Fruit fly (Drosophila melanogaster): ENCODE data around the gene CG32984.

CG32984 gene

DNA sequence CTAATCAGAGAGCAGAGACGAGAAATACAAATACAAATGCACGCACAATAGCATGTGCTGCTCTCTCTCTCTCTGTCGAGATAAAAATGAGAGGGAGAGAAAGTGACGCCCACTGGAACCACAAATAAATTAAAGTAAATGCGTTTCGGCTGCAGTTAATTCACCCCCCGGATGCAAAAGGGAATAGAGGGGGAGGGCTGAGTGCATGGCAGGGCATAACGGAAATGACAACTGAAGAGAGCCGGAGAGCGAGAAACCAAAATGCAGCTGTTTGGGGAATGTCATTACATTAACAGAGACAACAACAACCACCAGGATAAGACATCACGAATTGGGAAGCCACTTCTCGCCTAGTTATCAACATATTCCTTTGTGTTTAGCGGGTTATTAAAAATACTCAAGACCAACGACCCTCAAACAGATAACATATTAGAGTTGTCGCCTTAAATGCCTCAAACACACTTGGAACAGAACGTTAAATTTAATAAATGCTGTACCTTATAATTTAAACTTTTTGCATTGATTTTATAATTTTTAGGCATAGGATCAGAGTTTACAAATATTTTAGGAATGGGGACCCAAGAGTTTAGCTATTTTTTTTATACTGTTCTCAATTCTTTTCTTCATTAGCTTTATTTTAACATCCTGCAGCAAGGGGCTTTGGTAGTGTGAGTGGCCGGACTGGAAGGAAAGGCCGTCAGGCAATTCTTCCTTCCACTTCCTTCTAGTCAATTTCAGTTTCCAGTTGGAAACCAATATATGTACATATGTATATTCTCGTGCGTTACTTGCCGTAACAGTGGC lies 14.6 kb upstream of the CG32984 start (continued):
- TF ChIP-seq lz (GFP tag; optimal IDR thresholded peaks at IDR 0.05) (peak; percentile 83), Met (GFP tag; optimal IDR thresholded peaks at IDR 0.05) (peak; percentile 86), Eip75B (GFP tag; optimal IDR thresholded peaks at IDR 0.05) (peak; percentile 62), dsx (GFP tag; optimal IDR thresholded peaks at IDR 0.05; ENCODE audit: poor library complexity, severe bottlenecking) (peak; percentile 21), Blimp-1 (GFP tag; optimal IDR thresholded peaks at IDR 0.05) (peak; percentile 85), eg (GFP tag; IDR thresholded peaks at IDR 0.05) (no peak), CG15336 (GFP tag; IDR thresholded peaks at IDR 0.05) (peak; percentile 18; the same call in 1 of the 2 replicates), Sox14 (GFP tag; optimal IDR thresholded peaks at IDR 0.05) (peak; percentile 78), CG11762 (GFP tag; optimal IDR thresholded peaks at IDR 0.05; ENCODE audit: insufficient read depth) (peak; percentile 37)

DNA sequence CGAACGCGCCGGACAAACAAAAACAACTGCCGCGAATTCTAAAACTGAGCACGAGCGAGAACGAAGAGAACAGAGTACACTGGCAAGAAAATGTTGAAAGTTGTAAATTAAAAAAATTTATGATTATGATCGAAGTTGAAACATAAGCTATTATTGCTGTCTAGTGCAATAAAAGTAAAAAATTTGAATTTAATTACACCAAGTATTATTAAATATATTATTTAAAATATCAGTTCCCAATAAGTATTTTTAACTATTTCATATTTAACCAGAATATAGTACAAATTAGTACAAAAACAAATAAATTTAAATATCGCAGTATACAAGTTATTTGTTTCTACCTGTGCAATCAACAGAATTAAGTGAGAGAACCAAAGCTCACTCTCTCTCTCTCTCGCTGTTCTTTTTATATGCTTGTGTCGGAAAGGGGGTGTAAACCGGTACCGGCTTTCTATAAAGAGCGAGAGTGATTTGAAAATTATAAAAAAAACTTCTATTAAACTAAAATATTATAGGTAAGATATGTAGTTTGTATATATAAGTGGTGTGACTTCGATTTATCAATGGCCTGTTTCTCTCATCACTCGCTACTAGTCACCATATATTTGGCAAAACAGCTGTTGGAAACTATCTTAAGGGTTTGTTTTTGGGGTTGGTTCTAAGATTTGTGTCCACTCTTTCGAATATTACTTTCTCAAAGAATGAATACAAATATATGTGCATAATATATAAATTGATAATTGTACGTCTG lies 13.4 kb upstream of the CG32984 start, which contains the start of gene C1GalTA:
TSS of gene C1GalTA (minus strand) at position 33 of the 751 bp plus-strand sequence.
- peak; percentile 95 for TF ChIP-seq Lpt (GFP tag; optimal IDR thresholded peaks at IDR 0.05)
- peak; percentile 99 for TF ChIP-seq CG8119 (GFP tag; IDR thresholded peaks at IDR 0.05)
- TF ChIP-seq Eip78C (GFP tag): peak; percentile 98
- TF ChIP-seq eg (GFP tag; IDR thresholded peaks at IDR 0.05): peak; percentile 97
- peak; percentile 77 to 98 for TF ChIP-seq salr (GFP tag; optimal IDR thresholded peaks at IDR 0.05)
- peak; percentile 98 for TF ChIP-seq CG15336 (GFP tag; IDR thresholded peaks at IDR 0.05)
- peak; percentile 71 for TF ChIP-seq Hr39 (GFP tag; optimal IDR thresholded peaks at IDR 0.05)
- peak; percentile 82 for TF ChIP-seq CG11902 (GFP tag; optimal IDR thresholded peaks at IDR 0.05)
- TF ChIP-seq dac (GFP tag; optimal IDR thresholded peaks at IDR 0.05): peak; percentile 81
- no peak for TF ChIP-seq Hr38 (GFP tag; optimal IDR thresholded peaks at IDR 0.05)
- TF ChIP-seq svp (GFP tag): peak; percentile 96
- TF ChIP-seq spab (GFP tag; optimal IDR thresholded peaks at IDR 0.05): peak; percentile 98
- peak; percentile 95 for TF ChIP-seq Blimp-1 (GFP tag; optimal IDR thresholded peaks at IDR 0.05)
- TF ChIP-seq esn (GFP tag; optimal IDR thresholded peaks at IDR 0.05): peak; percentile 96
- peak; percentile 85 for TF ChIP-seq Sox102F (GFP tag; optimal IDR thresholded peaks at IDR 0.05)
- peak; percentile 90 for TF ChIP-seq CG1621 (tag; optimal IDR thresholded peaks at IDR 0.05)
- TF ChIP-seq CG8319 (GFP tag; optimal IDR thresholded peaks at IDR 0.05): peak; percentile 87
- TF ChIP-seq Gug (GFP tag; IDR thresholded peaks at IDR 0.05): peak; percentile 96
- TF ChIP-seq CG9139 (GFP tag; optimal IDR thresholded peaks at IDR 0.05): peak; percentile 97
- TF ChIP-seq CG6163 (GFP tag; IDR thresholded peaks at IDR 0.05): peak; percentile 97
- peak; percentile 80 for TF ChIP-seq vri (GFP tag; optimal IDR thresholded peaks at IDR 0.05)
- peak; percentile 75 for TF ChIP-seq Ets21C (GFP tag; optimal IDR thresholded peaks at IDR 0.05)
- peak; percentile 86 for TF ChIP-seq Eip75B (GFP tag; optimal IDR thresholded peaks at IDR 0.05)
- TF ChIP-seq topi (GFP tag; optimal IDR thresholded peaks at IDR 0.05): peak; percentile 88
- peak; percentile 97 for TF ChIP-seq CG6808 (GFP tag; optimal IDR thresholded peaks at IDR 0.05)
- TF ChIP-seq achi (GFP tag; optimal IDR thresholded peaks at IDR 0.05): peak; percentile 97
- peak; percentile 97 for TF ChIP-seq CG3919 (GFP tag; optimal IDR thresholded peaks at IDR 0.05)
- peak; percentile 88 for TF ChIP-seq lz (GFP tag; optimal IDR thresholded peaks at IDR 0.05)
- peak; percentile 96 for TF ChIP-seq OdsH (GFP tag; optimal IDR thresholded peaks at IDR 0.05)
- TF ChIP-seq fd59A (GFP tag; optimal IDR thresholded peaks at IDR 0.05): peak; percentile 94
- peak; percentile 93 for TF ChIP-seq CG7368 (GFP tag; optimal IDR thresholded peaks at IDR 0.05)
- TF ChIP-seq CG3032 (tag; optimal IDR thresholded peaks at IDR 0.05): peak; percentile 100
- peak; percentile 86 for TF ChIP-seq Smox (GFP tag; optimal IDR thresholded peaks at IDR 0.05)
- TF ChIP-seq net (GFP tag; optimal IDR thresholded peaks at IDR 0.05): peak; percentile 92
- peak; percentile 98 for TF ChIP-seq CG8632 (GFP tag; optimal IDR thresholded peaks at IDR 0.05)
- TF ChIP-seq CG6854 (GFP tag; optimal IDR thresholded peaks at IDR 0.05): peak; percentile 94
- TF ChIP-seq fd85E (GFP tag; optimal IDR thresholded peaks at IDR 0.05): peak; percentile 77
- TF ChIP-seq CG4318 (GFP tag; optimal IDR thresholded peaks at IDR 0.05): peak; percentile 90
- TF ChIP-seq Met (GFP tag; optimal IDR thresholded peaks at IDR 0.05): peak; percentile 89
- peak; percentile 96 for TF ChIP-seq CG6792 (GFP tag; optimal IDR thresholded peaks at IDR 0.05)
- peak; percentile 89 for TF ChIP-seq cyc (GFP tag; optimal IDR thresholded peaks at IDR 0.05)
- peak; percentile 98 for TF ChIP-seq CG34406 (GFP tag; optimal IDR thresholded peaks at IDR 0.05)
- TF ChIP-seq Sox14 (GFP tag; optimal IDR thresholded peaks at IDR 0.05): peak; percentile 87
- TF ChIP-seq fkh (GFP tag; optimal IDR thresholded peaks at IDR 0.05): peak; percentile 75
